Fruit fly (Drosophila melanogaster) whole organism, wandering third instar larva: ENCODE results near the gene ovo.

Experiments
- Dfd ChIP-seq: fragments of >200 bp; optimal IDR thresholded peaks from 2 replicates; lab custom pipeline; 2017; ENCODE audit warnings: missing biosample characterization, missing genetic modification characterization
- GATAd ChIP-seq: sonication (Bioruptor generic); optimal IDR thresholded peaks from 2 replicates; lab custom pipeline; 2016; ENCODE audit warnings: missing biosample characterization, missing genetic modification characterization
- Hnf4 ChIP-seq: fragments of 200-800 bp; sonication (Bioruptor generic); optimal IDR thresholded peaks from 2 replicates; lab custom pipeline; 2016; ENCODE audit warnings: missing biosample characterization, mild to moderate bottlenecking, missing genetic modification characterization
- Myc ChIP-seq: fragments of >200 bp; optimal IDR thresholded peaks from 2 replicates; lab custom pipeline; 2017
- OdsH ChIP-seq: fragments of 200-800 bp; sonication (Bioruptor generic); optimal IDR thresholded peaks from 2 replicates; lab custom pipeline; 2016; ENCODE audit warnings: missing biosample characterization, mild to moderate bottlenecking, missing genetic modification characterization
- Sp1 ChIP-seq: fragments of 200-800 bp; sonication (Bioruptor generic); optimal IDR thresholded peaks from 3 replicates; lab custom pipeline; 2019; ENCODE audit warnings: missing biosample characterization, mild to moderate bottlenecking, missing genetic modification characterization, moderate library complexity
- dsf ChIP-seq: sonication (Bioruptor generic); optimal IDR thresholded peaks from 2 replicates; lab custom pipeline; 2016; ENCODE audit warnings: missing biosample characterization, missing genetic modification characterization, borderline replicate concordance
- h ChIP-seq: fragments of 200-800 bp; sonication (Bioruptor generic); optimal IDR thresholded peaks from 3 replicates; lab custom pipeline; 2016; ENCODE audit warnings: missing biosample characterization, mild to moderate bottlenecking, missing genetic modification characterization
- jim ChIP-seq: fragments of 175-275, 200-325 bp; sonication (Bioruptor generic); optimal IDR thresholded peaks from 2 replicates; lab custom pipeline; 2016; ENCODE audit warnings: missing biosample characterization, mild to moderate bottlenecking, missing genetic modification characterization
- lola ChIP-seq: fragments of >200 bp; optimal IDR thresholded peaks from 2 replicates; lab custom pipeline; 2017; ENCODE audit warnings: missing biosample characterization, missing genetic modification characterization
- psq ChIP-seq: fragments of 200-800 bp; sonication (Bioruptor generic); optimal IDR thresholded peaks from 3 replicates; lab custom pipeline; 2017; ENCODE audit warnings: missing biosample characterization, mild to moderate bottlenecking, missing genetic modification characterization, moderate library complexity
- rgr ChIP-seq: fragments of 200-800 bp; sonication (Bioruptor generic); optimal IDR thresholded peaks from 3 replicates; lab custom pipeline; 2016; ENCODE audit warnings: missing biosample characterization, mild to moderate bottlenecking, missing genetic modification characterization
- woc ChIP-seq: sonication (Bioruptor generic); optimal IDR thresholded peaks from 2 replicates; lab custom pipeline; 2016; ENCODE audit warnings: missing biosample characterization, mild to moderate bottlenecking, missing genetic modification characterization

DNA sequence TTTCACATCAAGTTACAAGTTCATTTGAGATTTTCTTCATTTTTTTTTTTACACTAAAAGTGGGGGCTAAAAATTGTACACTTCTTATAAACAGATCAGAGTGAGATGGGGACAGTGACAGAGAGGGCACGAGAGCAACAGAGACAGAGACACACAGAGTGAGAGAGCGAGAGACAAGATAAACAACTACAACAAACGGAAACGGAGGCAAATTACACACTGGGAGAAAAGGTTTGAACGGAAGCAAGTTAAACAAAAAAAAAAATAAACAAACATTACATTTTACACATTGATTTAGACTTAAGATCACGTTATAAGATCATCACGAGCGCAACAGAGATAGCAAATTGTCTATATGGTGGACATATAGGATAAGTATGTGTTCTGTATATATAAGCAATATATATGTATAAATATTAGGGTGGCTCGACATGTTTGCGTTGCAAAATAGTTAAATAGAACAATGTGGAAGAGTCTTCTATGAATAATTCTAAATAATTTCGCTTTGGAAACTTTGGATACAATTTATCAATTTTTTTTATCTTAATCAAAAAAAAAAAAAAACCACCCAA lies 27.9 kb downstream of the ovo start:
- TF ChIP-seq dsf (GFP tag; lab: Kevin White, UChicago) (no peak), Dfd (GFP tag; lab: Kevin White, UChicago) (no peak), lola (GFP tag; lab: Kevin White, UChicago) (no peak), rgr (GFP tag; lab: Kevin White, UChicago) (peak; percentile 15), Myc (lab: Kevin White, UChicago) (no peak), Hnf4 (GFP tag; lab: Kevin White, UChicago) (no peak), GATAd (GFP tag; lab: Kevin White, UChicago) (no peak), OdsH (GFP tag; lab: Kevin White, UChicago) (no peak), woc (GFP tag; lab: Kevin White, UChicago) (no peak), psq (GFP tag; lab: Kevin White, UChicago) (no peak), jim (GFP tag; lab: Kevin White, UChicago) (no peak), Sp1 (GFP tag; lab: Kevin White, UChicago) (no peak), h (GFP tag; lab: Kevin White, UChicago) (peak; percentile 5)
